Fruit fly (Drosophila melanogaster) whole organism, embryonic: Measurements from ENCODE around the gene Idgf3.
A peak's percentile ranks its signal among the peaks of the same experiment; 100 is the strongest.

Source experiments
- Abd-B ChIP-seq: fragments of 200-800 bp; sonication (Bioruptor generic); optimal IDR thresholded peaks from 2 replicates; lab custom pipeline; 2018; ENCODE audit warnings: missing biosample characterization, mild to moderate bottlenecking, missing genetic modification characterization, moderate library complexity
- Ada2b ChIP-seq: fragments of 200-800 bp; sonication (Bioruptor generic); IDR thresholded peaks from 2 replicates; pipeline ENCODE4 v1.3.6; 2022; ENCODE audit warnings: missing biosample characterization, missing genetic modification characterization
- Aef1 ChIP-seq: fragments of 200-800 bp; sonication (Bioruptor generic); IDR thresholded peaks from 3 replicates; pipeline ENCODE4 v1.3.6; 2022; ENCODE audit warnings: missing biosample characterization, missing genetic modification characterization
- Blimp-1 ChIP-seq: fragments of 200-800 bp; sonication (Bioruptor generic); optimal IDR thresholded peaks from 3 replicates; lab custom pipeline; 2018; ENCODE audit warnings: missing biosample characterization, missing genetic modification characterization, mild to moderate bottlenecking, moderate library complexity, missing genetic modification reagents
- CG10321 ChIP-seq: fragments of 200-800 bp; sonication (Bioruptor generic); IDR thresholded peaks from 2 replicates; pipeline ENCODE4 v1.3.6; 2022; ENCODE audit warnings: missing biosample characterization, missing genetic modification characterization
- CG10431 ChIP-seq: fragments of 200-800 bp; sonication (Bioruptor generic); optimal IDR thresholded peaks from 3 replicates; lab custom pipeline; 2018; ENCODE audit warnings: missing biosample characterization, mild to moderate bottlenecking, missing genetic modification characterization
- CG10654 ChIP-seq: fragments of 200-800 bp; sonication (Bioruptor generic); optimal IDR thresholded peaks from 2 replicates; lab custom pipeline; 2016; ENCODE audit warnings: missing biosample characterization, missing genetic modification characterization
- CG11504 ChIP-seq: fragments of 200-800 bp; sonication (Bioruptor generic); optimal IDR thresholded peaks from 3 replicates; lab custom pipeline; 2019; ENCODE audit warnings: missing biosample characterization, mild to moderate bottlenecking, missing genetic modification characterization, moderate library complexity
- CG12155 ChIP-seq: fragments of 200-800 bp; sonication (Bioruptor generic); optimal IDR thresholded peaks from 3 replicates; lab custom pipeline; 2016; ENCODE audit warnings: missing biosample characterization, missing genetic modification characterization
- CG12219 ChIP-seq: fragments of 200-800 bp; sonication (Bioruptor generic); optimal IDR thresholded peaks from 3 replicates; lab custom pipeline; 2018; ENCODE audit warnings: missing biosample characterization, mild to moderate bottlenecking, missing genetic modification characterization
- CG12659 ChIP-seq: fragments of 200-800 bp; sonication (Bioruptor generic); optimal IDR thresholded peaks from 3 replicates; lab custom pipeline; 2017; ENCODE audit warnings: mild to moderate bottlenecking, missing biosample characterization, missing genetic modification reagents, missing genetic modification characterization
- CG12769 ChIP-seq: fragments of 200-800 bp; sonication (Bioruptor generic); optimal IDR thresholded peaks from 2 replicates; lab custom pipeline; 2019; ENCODE audit warnings: missing biosample characterization, mild to moderate bottlenecking, missing genetic modification characterization, moderate library complexity
- CG13123 ChIP-seq: fragments of 200-800 bp; sonication (Bioruptor generic); optimal IDR thresholded peaks from 2 replicates; lab custom pipeline; 2016; ENCODE audit warnings: missing biosample characterization, missing genetic modification characterization
- CG1529 ChIP-seq: fragments of 200-800 bp; sonication (Bioruptor generic); optimal IDR thresholded peaks from 3 replicates; lab custom pipeline; 2018; ENCODE audit warnings: missing biosample characterization, missing genetic modification characterization
- CG15479 ChIP-seq: fragments of 200-800 bp; sonication (Bioruptor generic); optimal IDR thresholded peaks from 3 replicates; lab custom pipeline; 2019; ENCODE audit warnings: missing biosample characterization, mild to moderate bottlenecking, missing genetic modification characterization, moderate library complexity
- CG15696 ChIP-seq: fragments of 200-800 bp; sonication (Bioruptor generic); optimal IDR thresholded peaks from 2 replicates; lab custom pipeline; 2019; ENCODE audit warnings: missing biosample characterization, mild to moderate bottlenecking, missing genetic modification characterization, moderate library complexity
- CG17361 ChIP-seq: fragments of 200-800 bp; sonication (Bioruptor generic); IDR thresholded peaks from 3 replicates; pipeline ENCODE4 v1.3.6; 2022; ENCODE audit warnings: missing biosample characterization, missing genetic modification characterization
- CG17912 ChIP-seq: fragments of 200-800 bp; sonication (Bioruptor generic); optimal IDR thresholded peaks from 2 replicates; lab custom pipeline; 2018; ENCODE audit warnings: missing biosample characterization, mild to moderate bottlenecking, missing genetic modification characterization
- CG2202 ChIP-seq: fragments of 200-800 bp; sonication (Bioruptor generic); optimal IDR thresholded peaks from 2 replicates; lab custom pipeline; 2018; ENCODE audit warnings: missing biosample characterization, mild to moderate bottlenecking, missing genetic modification characterization
- CG3163 ChIP-seq: fragments of 200-800 bp; sonication (Bioruptor generic); optimal IDR thresholded peaks from 3 replicates; lab custom pipeline; 2016; ENCODE audit warnings: missing biosample characterization, missing genetic modification characterization
- CG32532 ChIP-seq: fragments of 200-800 bp; sonication (Bioruptor generic); IDR thresholded peaks from 2 replicates; pipeline ENCODE4 v1.3.6; 2022; ENCODE audit warnings: missing biosample characterization, missing genetic modification characterization
- CG4360 ChIP-seq: fragments of 200-800 bp; sonication (Bioruptor generic); IDR thresholded peaks from 2 replicates; pipeline ENCODE4 v1.3.6; 2022; ENCODE audit warnings: missing biosample characterization, missing genetic modification characterization
- CG6854 ChIP-seq: fragments of 200-800 bp; sonication (Bioruptor generic); optimal IDR thresholded peaks from 3 replicates; lab custom pipeline; 2017; ENCODE audit warnings: missing biosample characterization, mild to moderate bottlenecking, missing genetic modification characterization
- CG8290 ChIP-seq, 3 experiments: fragments of 200-800 bp; sonication (Bioruptor generic); optimal IDR thresholded peaks; 2 replicates each; lab custom pipeline; 2016 to 2019; ENCODE audit warnings: missing biosample characterization in 3 of 3, missing genetic modification characterization in 3 of 3, mild to moderate bottlenecking in 2 of 3, moderate library complexity in 1 of 3
- Camta ChIP-seq: fragments of 200-800 bp; sonication (Bioruptor generic); optimal IDR thresholded peaks from 2 replicates; lab custom pipeline; 2016; ENCODE audit warnings: missing biosample characterization, missing genetic modification characterization
- Chrac-16 ChIP-seq: fragments of 200-800 bp; sonication (Bioruptor generic); optimal IDR thresholded peaks from 3 replicates; lab custom pipeline; 2016; ENCODE audit warnings: missing biosample characterization, missing genetic modification characterization
- HLHmδ ChIP-seq: fragments of 200-800 bp; sonication (Bioruptor generic); optimal IDR thresholded peaks from 2 replicates; lab custom pipeline; 2018; ENCODE audit warnings: missing biosample characterization, mild to moderate bottlenecking, missing genetic modification characterization, moderate library complexity
- Hsf ChIP-seq: fragments of 200-800 bp; sonication (Bioruptor generic); optimal IDR thresholded peaks from 3 replicates; lab custom pipeline; 2016; ENCODE audit warnings: missing biosample characterization, missing genetic modification characterization
- Lim3 ChIP-seq: fragments of 200-800 bp; sonication (Bioruptor generic); IDR thresholded peaks from 2 replicates; pipeline ENCODE4 v1.3.6; 2022; ENCODE audit warnings: missing biosample characterization, missing genetic modification characterization
- Oli ChIP-seq: fragments of 200-800 bp; sonication (Bioruptor generic); optimal IDR thresholded peaks from 2 replicates; lab custom pipeline; 2018; ENCODE audit warnings: missing biosample characterization, mild to moderate bottlenecking, missing genetic modification characterization, moderate library complexity
- Ptx1 ChIP-seq: fragments of 200-800 bp; sonication (Bioruptor generic); IDR thresholded peaks from 2 replicates; pipeline ENCODE4 v1.3.6; 2022; ENCODE audit warnings: missing biosample characterization, missing genetic modification characterization
- Trl ChIP-seq, 3 experiments: fragments of >200 bp in 2 of 3; fragments of 200-800 bp in 1 of 3; sonication (Bioruptor generic) in 1 of 3; optimal IDR thresholded peaks; 2 replicates in 1 of 3; 3 replicates in 2 of 3; lab custom pipeline; 2016 to 2017; ENCODE audit warnings: missing biosample characterization in 1 of 3, missing genetic modification characterization in 1 of 3
- YL-1 ChIP-seq: fragments of 200-800 bp; sonication (Bioruptor generic); optimal IDR thresholded peaks from 3 replicates; lab custom pipeline; 2017; ENCODE audit warnings: missing biosample characterization, mild to moderate bottlenecking, missing genetic modification characterization
- cg ChIP-seq: fragments of 200-800 bp; sonication (Bioruptor generic); optimal IDR thresholded peaks from 3 replicates; lab custom pipeline; 2019; ENCODE audit warnings: missing biosample characterization, mild to moderate bottlenecking, missing genetic modification characterization, moderate library complexity
- gcm ChIP-seq: fragments of 200-800 bp; sonication (Bioruptor generic); optimal IDR thresholded peaks from 2 replicates; lab custom pipeline; 2019; ENCODE audit warnings: missing biosample characterization, mild to moderate bottlenecking, missing genetic modification characterization, moderate library complexity
- grn ChIP-seq: fragments of 200-800 bp; sonication (Bioruptor generic); optimal IDR thresholded peaks from 3 replicates; lab custom pipeline; 2017; ENCODE audit warnings: missing biosample characterization, missing genetic modification characterization
- hb ChIP-seq: fragments of 200-800 bp; sonication (Bioruptor generic); IDR thresholded peaks from 3 replicates; pipeline ENCODE4 v1.3.6; 2022; ENCODE audit warnings: missing biosample characterization, missing genetic modification characterization; ENCODE audit not compliant: partially characterized antibody
- inv ChIP-seq: fragments of 200-800 bp; sonication (Bioruptor generic); IDR thresholded peaks from 2 replicates; pipeline ENCODE4 v1.3.6; 2022; ENCODE audit warnings: missing biosample characterization, missing genetic modification characterization; ENCODE audit not compliant: partially characterized antibody
- mld ChIP-seq: fragments of 200-800 bp; sonication (Bioruptor generic); IDR thresholded peaks from 3 replicates; pipeline ENCODE4 v1.3.6; 2022; ENCODE audit warnings: missing biosample characterization, missing genetic modification characterization; ENCODE audit not compliant: partially characterized antibody
- pfk ChIP-seq: fragments of 200-800 bp; sonication (Bioruptor generic); optimal IDR thresholded peaks from 2 replicates; lab custom pipeline; 2018; ENCODE audit warnings: missing biosample characterization, mild to moderate bottlenecking, missing genetic modification characterization, moderate library complexity
- phol ChIP-seq: fragments of 200-800 bp; sonication (Bioruptor generic); optimal IDR thresholded peaks from 3 replicates; lab custom pipeline; 2018; ENCODE audit warnings: missing biosample characterization, mild to moderate bottlenecking, missing genetic modification characterization, moderate library complexity
- ranshi ChIP-seq: fragments of 200-800 bp; sonication (Bioruptor generic); IDR thresholded peaks from 2 replicates; pipeline ENCODE4 v1.3.6; 2022; ENCODE audit warnings: missing biosample characterization, missing genetic modification characterization
- row ChIP-seq: fragments of 200-800 bp; sonication (Bioruptor generic); IDR thresholded peaks from 3 replicates; pipeline ENCODE4 v1.3.6; 2022; ENCODE audit warnings: missing biosample characterization, missing genetic modification characterization
- schlank ChIP-seq: fragments of 200-800 bp; sonication (Bioruptor generic); optimal IDR thresholded peaks from 2 replicates; lab custom pipeline; 2018; ENCODE audit warnings: missing biosample characterization, mild to moderate bottlenecking, missing genetic modification characterization
- slou ChIP-seq: fragments of 200-800 bp; sonication (Bioruptor generic); optimal IDR thresholded peaks from 3 replicates; lab custom pipeline; 2016; ENCODE audit warnings: missing biosample characterization, missing genetic modification characterization
- sr ChIP-seq: fragments of 200-800 bp; sonication (Bioruptor generic); IDR thresholded peaks from 3 replicates; pipeline ENCODE4 v1.3.6; 2022; ENCODE audit warnings: missing biosample characterization, missing genetic modification characterization
- unpg ChIP-seq: fragments of 200-800 bp; sonication (Bioruptor generic); optimal IDR thresholded peaks from 3 replicates; lab custom pipeline; 2018; ENCODE audit warnings: missing biosample characterization, mild to moderate bottlenecking, missing genetic modification characterization, moderate library complexity
- zfh2 ChIP-seq: fragments of 200-800 bp; sonication (Bioruptor generic); optimal IDR thresholded peaks from 2 replicates; lab custom pipeline; 2016; ENCODE audit warnings: missing biosample characterization, missing genetic modification characterization

The Idgf3 gene

dm6 chr2L:16422657-16423473 is 27.8 kb upstream of the Idgf3 start (continued):
- TF ChIP-seq Ada2b (GFP tag; lab: Robert Waterston, UW), result no peak
- peak; percentile 98 for TF ChIP-seq pfk
- no peak for TF ChIP-seq CG12769 (tag; lab: Kevin White, UChicago)
- peak; percentile 34 for TF ChIP-seq CG15479 (GFP tag; lab: Kevin White, UChicago)
- TF ChIP-seq CG15696 (tag; lab: Kevin White, UChicago), result no peak
- no peak for TF ChIP-seq HLHmδ
- TF ChIP-seq row (GFP tag; lab: Robert Waterston, UW), result no peak
- TF ChIP-seq CG17361 (GFP tag; lab: Robert Waterston, UW), result no peak
- no peak for TF ChIP-seq grn
- TF ChIP-seq gcm, result no peak
- TF ChIP-seq slou (GFP tag; lab: Kevin White, UChicago), result no peak
- no peak for TF ChIP-seq Blimp-1 (GFP tag; lab: Kevin White, UChicago)
- TF ChIP-seq Chrac-16 (GFP tag; lab: Kevin White, UChicago), result no peak
- no peak for TF ChIP-seq CG12659 (GFP tag; lab: Kevin White, UChicago)
- 0 out of 2 replicates have a peak, but pooled peaks have one; percentile 8 for TF ChIP-seq inv (GFP tag; lab: Robert Waterston, UW)
- TF ChIP-seq CG17912 (GFP tag; lab: Kevin White, UChicago), result no peak
- no peak for TF ChIP-seq Ptx1
- no peak for TF ChIP-seq CG1529 (GFP tag; lab: Kevin White, UChicago)
- TF ChIP-seq mld, result no peak
- no peak for TF ChIP-seq Oli
- TF ChIP-seq CG8290 (GFP tag; optimal IDR thresholded peaks at IDR 0.05; lab: Kevin White, UChicago), result no peak
- peak in 1 of 2 experiments; percentile 36 for TF ChIP-seq CG8290 (tag; optimal IDR thresholded peaks at IDR 0.05; lab: Kevin White, UChicago)
- TF ChIP-seq unpg (GFP tag; lab: Kevin White, UChicago), result no peak
- TF ChIP-seq sr, result no peak
- no peak for TF ChIP-seq CG12155 (GFP tag; lab: Kevin White, UChicago)
- no peak for TF ChIP-seq CG13123 (GFP tag; lab: Kevin White, UChicago)
- TF ChIP-seq Abd-B (GFP tag; lab: Kevin White, UChicago), result peak; percentile 16
- TF ChIP-seq CG2202 (tag; lab: Kevin White, UChicago), result no peak
- no peak for TF ChIP-seq Camta (GFP tag; lab: Kevin White, UChicago)
- TF ChIP-seq YL-1 (GFP tag; lab: Kevin White, UChicago), result no peak
- no peak for TF ChIP-seq CG10654 (GFP tag; lab: Kevin White, UChicago)
- TF ChIP-seq CG3163 (GFP tag; lab: Kevin White, UChicago), result peak; percentile 12
- no peak for TF ChIP-seq CG10431 (GFP tag; lab: Kevin White, UChicago)
- TF ChIP-seq hb, result no peak
- TF ChIP-seq CG11504 (tag; lab: Kevin White, UChicago), result no peak
- TF ChIP-seq CG32532 (GFP tag; lab: Robert Waterston, UW), result no peak
- peak; percentile 85 to 88 for TF ChIP-seq Trl (optimal IDR thresholded peaks at IDR 0.05; lab: Kevin White, UChicago)
- peak; percentile 26 for TF ChIP-seq Trl (GFP tag; optimal IDR thresholded peaks at IDR 0.05; lab: Kevin White, UChicago)
- TF ChIP-seq phol (tag; lab: Kevin White, UChicago), result no peak
- no peak for TF ChIP-seq CG6854 (GFP tag; lab: Kevin White, UChicago)
- no peak for TF ChIP-seq ranshi (GFP tag; lab: Robert Waterston, UW)
- peak; percentile 97 for TF ChIP-seq cg
- TF ChIP-seq Hsf (GFP tag; lab: Kevin White, UChicago), result no peak
- peak; percentile 93 for TF ChIP-seq CG10321 (GFP tag; lab: Robert Waterston, UW)
- no peak for TF ChIP-seq schlank (tag; lab: Kevin White, UChicago)
- no peak for TF ChIP-seq CG12219
- TF ChIP-seq Aef1 (GFP tag; lab: Robert Waterston, UW), result no peak
- no peak for TF ChIP-seq zfh2 (GFP tag; lab: Kevin White, UChicago)
- TF ChIP-seq Lim3, result no peak
- TF ChIP-seq CG4360 (GFP tag; lab: Robert Waterston, UW), result no peak
